Worm (Caenorhabditis elegans) whole organism, L1 larva: ENCODE data around the gene Y46G5A.47.

ENCODE experiments used
- C34B4.2 ChIP-seq: sonication (generic microtip); optimal IDR thresholded peaks from 2 replicates; lab custom pipeline; 2017; ENCODE audit warnings: mild to moderate bottlenecking, missing genetic modification characterization, missing compliant biosample characterization
- aly-2 ChIP-seq: fragments of 150-350 bp; optimal IDR thresholded peaks from 2 replicates; lab custom pipeline; 2014; ENCODE audit warnings: missing biosample characterization, missing genetic modification characterization
- blmp-1 ChIP-seq: fragments of 150-350 bp; optimal IDR thresholded peaks from 2 replicates; lab custom pipeline; 2014; ENCODE audit warnings: missing biosample characterization, missing genetic modification characterization
- ceh-63 ChIP-seq: fragments of 200-800 bp; sonication (Bioruptor generic); optimal IDR thresholded peaks from 2 replicates; lab custom pipeline; 2018; ENCODE audit warnings: mild to moderate bottlenecking, missing genetic modification characterization, missing compliant biosample characterization
- ceh-90 ChIP-seq: sonication (generic microtip); optimal IDR thresholded peaks from 2 replicates; lab custom pipeline; 2016; ENCODE audit warnings: missing genetic modification characterization, missing compliant biosample characterization
- ces-1 ChIP-seq: fragments of 150-350 bp; optimal IDR thresholded peaks from 2 replicates; lab custom pipeline; 2014; ENCODE audit warnings: missing biosample characterization, missing genetic modification reagents, missing genetic modification characterization
- dpl-1 ChIP-seq, 3 experiments: fragments of 150-350 bp in 2 of 3; sonication (generic microtip) in 1 of 3; optimal IDR thresholded peaks; 2 replicates each; lab custom pipeline; 2014 to 2017; ENCODE audit warnings: missing biosample characterization in 3 of 3, missing genetic modification characterization in 3 of 3, missing genetic modification reagents in 3 of 3
- dsc-1 ChIP-seq: sonication (generic microtip); optimal IDR thresholded peaks from 2 replicates; lab custom pipeline; 2016; ENCODE audit warnings: mild to moderate bottlenecking, missing genetic modification characterization, missing compliant biosample characterization
- efl-1 ChIP-seq, 4 experiments: fragments of 150-350 bp; optimal IDR thresholded peaks in 3 of 4; peaks in 1 of 4; 1 replicate in 1 of 4; 2 replicates in 3 of 4; lab custom pipeline; 2014; ENCODE audit warnings: missing biosample characterization in 2 of 4, missing genetic modification characterization in 2 of 4, missing genetic modification reagents in 2 of 4
- efl-3 ChIP-seq: fragments of 200-800 bp; sonication (Bioruptor generic); optimal IDR thresholded peaks from 2 replicates; lab custom pipeline; 2018; ENCODE audit warnings: mild to moderate bottlenecking, missing genetic modification characterization, missing compliant biosample characterization
- elt-3 ChIP-seq, 6 experiments: fragments of 150-350 bp in 1 of 6; sonication (generic microtip); optimal IDR thresholded peaks; 2 replicates each; lab custom pipeline; 2017 to 2018; ENCODE audit warnings: missing biosample characterization in 6 of 6, missing genetic modification characterization in 6 of 6, inconsistent platforms in 1 of 6
- fkh-10 ChIP-seq: sonication (generic microtip); optimal IDR thresholded peaks from 2 replicates; lab custom pipeline; 2017; ENCODE audit warnings: missing biosample characterization, missing genetic modification reagents, missing genetic modification characterization
- fkh-4 ChIP-seq: sonication (generic microtip); optimal IDR thresholded peaks from 2 replicates; lab custom pipeline; 2016; ENCODE audit warnings: missing compliant biosample characterization, missing genetic modification characterization, borderline replicate concordance
- fkh-8 ChIP-seq: sonication (generic microtip); optimal IDR thresholded peaks from 2 replicates; lab custom pipeline; 2016; ENCODE audit warnings: mild to moderate bottlenecking, missing genetic modification characterization, missing compliant biosample characterization
- fos-1 ChIP-seq: fragments of 150-350 bp; optimal IDR thresholded peaks from 2 replicates; lab custom pipeline; 2014; ENCODE audit warnings: missing biosample characterization, missing genetic modification characterization
- grh-1 ChIP-seq: fragments of 200-800 bp; sonication (Bioruptor generic); IDR thresholded peaks from 2 replicates; pipeline ENCODE4 v1.3.6; 2022; ENCODE audit warnings: missing genetic modification reagents, missing genetic modification characterization, missing compliant biosample characterization
- hlh-17 ChIP-seq: fragments of 200-800 bp; sonication (Bioruptor generic); optimal IDR thresholded peaks from 2 replicates; lab custom pipeline; 2018; ENCODE audit warnings: missing genetic modification characterization, mild to moderate bottlenecking, missing compliant biosample characterization, moderate library complexity, borderline replicate concordance
- hlh-4 ChIP-seq: sonication (generic microtip); optimal IDR thresholded peaks from 2 replicates; lab custom pipeline; 2016; ENCODE audit warnings: mild to moderate bottlenecking, missing genetic modification characterization, missing compliant biosample characterization
- hpl-2 ChIP-seq: fragments of 150-350 bp; optimal IDR thresholded peaks from 2 replicates; lab custom pipeline; 2014; ENCODE audit warnings: missing biosample characterization, missing genetic modification reagents, missing genetic modification characterization
- irx-1 ChIP-seq: sonication (generic microtip); optimal IDR thresholded peaks from 2 replicates; lab custom pipeline; 2016; ENCODE audit warnings: missing genetic modification characterization, missing compliant biosample characterization
- isw-1 ChIP-seq: fragments of 200-800 bp; sonication (Bioruptor generic); IDR thresholded peaks from 2 replicates; pipeline ENCODE4 v1.3.6; 2022; ENCODE audit warnings: missing genetic modification characterization, missing compliant biosample characterization
- jun-1 ChIP-seq: fragments of 150-350 bp; optimal IDR thresholded peaks from 2 replicates; lab custom pipeline; 2014; ENCODE audit warnings: missing biosample characterization, missing genetic modification reagents, missing genetic modification characterization
- lin-13 ChIP-seq: fragments of 150-350 bp; optimal IDR thresholded peaks from 2 replicates; lab custom pipeline; 2014; ENCODE audit warnings: missing biosample characterization, missing genetic modification reagents, missing genetic modification characterization
- lin-15B ChIP-seq: fragments of 150-350 bp; sonication (generic microtip); optimal IDR thresholded peaks from 3 replicates; lab custom pipeline; 2014; ENCODE audit warnings: missing biosample characterization, missing genetic modification characterization
- lin-35 ChIP-seq, 2 experiments: fragments of 150-350 bp; optimal IDR thresholded peaks; 2 replicates each; lab custom pipeline; 2014; ENCODE audit warnings: missing biosample characterization in 2 of 2, missing genetic modification characterization in 2 of 2, missing genetic modification reagents in 2 of 2
- lir-3 ChIP-seq: sonication (generic microtip); optimal IDR thresholded peaks from 2 replicates; lab custom pipeline; 2016; ENCODE audit warnings: mild to moderate bottlenecking, missing genetic modification characterization, moderate library complexity, missing compliant biosample characterization; ENCODE audit not compliant: poor library complexity
- mef-2 ChIP-seq: fragments of 150-350 bp; optimal IDR thresholded peaks from 2 replicates; lab custom pipeline; 2014; ENCODE audit warnings: missing biosample characterization, missing genetic modification characterization
- mep-1 ChIP-seq: fragments of 150-350 bp; optimal IDR thresholded peaks from 2 replicates; lab custom pipeline; 2014; ENCODE audit warnings: missing biosample characterization, missing genetic modification characterization
- nhr-11 ChIP-seq: fragments of 150-350 bp; optimal IDR thresholded peaks from 2 replicates; lab custom pipeline; 2014; ENCODE audit warnings: missing biosample characterization, missing genetic modification characterization
- nhr-19 ChIP-seq: fragments of 200-800 bp; sonication (Bioruptor generic); conservative IDR thresholded peaks from 2 replicates; pipeline ENCODE4 v1.3.6; 2022; ENCODE audit warnings: missing genetic modification characterization, missing compliant biosample characterization
- nhr-237 ChIP-seq: fragments of 150-350 bp; optimal IDR thresholded peaks from 2 replicates; lab custom pipeline; 2014; ENCODE audit warnings: missing biosample characterization, missing genetic modification characterization
- nhr-28 ChIP-seq: fragments of 150-350 bp; optimal IDR thresholded peaks from 2 replicates; lab custom pipeline; 2014; ENCODE audit warnings: missing biosample characterization, missing genetic modification characterization
- nhr-47 ChIP-seq: sonication (generic microtip); optimal IDR thresholded peaks from 2 replicates; lab custom pipeline; 2016; ENCODE audit warnings: mild to moderate bottlenecking, missing genetic modification characterization, moderate library complexity, missing compliant biosample characterization
- nhr-71 ChIP-seq: sonication (generic microtip); optimal IDR thresholded peaks from 2 replicates; lab custom pipeline; 2016; ENCODE audit warnings: mild to moderate bottlenecking, missing genetic modification characterization, moderate library complexity, missing compliant biosample characterization
- nhr-76 ChIP-seq: sonication (generic microtip); optimal IDR thresholded peaks from 2 replicates; lab custom pipeline; 2017; ENCODE audit warnings: missing biosample characterization, missing genetic modification characterization
- nhr-85 ChIP-seq: sonication (generic microtip); peaks from one replicate; lab custom pipeline; 2016; ENCODE audit warnings: missing genetic modification characterization, inconsistent platforms, missing compliant biosample characterization
- nhr-90 ChIP-seq: sonication (generic microtip); optimal IDR thresholded peaks from 2 replicates; lab custom pipeline; 2016; ENCODE audit warnings: mild to moderate bottlenecking, missing genetic modification characterization, missing compliant biosample characterization; ENCODE audit not compliant: poor library complexity
- pag-3 ChIP-seq: sonication (generic microtip); optimal IDR thresholded peaks from 2 replicates; lab custom pipeline; 2017; ENCODE audit warnings: missing genetic modification characterization, mild to moderate bottlenecking, missing compliant biosample characterization, antibody characterized with exemption, borderline replicate concordance; ENCODE audit not compliant: insufficient read depth
- pax-3 ChIP-seq: fragments of 200-800 bp; sonication (Bioruptor generic); optimal IDR thresholded peaks from 2 replicates; lab custom pipeline; 2018; ENCODE audit warnings: mild to moderate bottlenecking, missing genetic modification characterization, moderate library complexity, missing compliant biosample characterization
- pqm-1 ChIP-seq: sonication (generic microtip); optimal IDR thresholded peaks from 3 replicates; lab custom pipeline; 2017; ENCODE audit warnings: missing biosample characterization, missing genetic modification characterization
- rnt-1 ChIP-seq: sonication (generic microtip); optimal IDR thresholded peaks from 2 replicates; lab custom pipeline; 2016; ENCODE audit warnings: mild to moderate bottlenecking, missing genetic modification characterization, moderate library complexity, missing compliant biosample characterization
- skn-1 ChIP-seq: fragments of 150-350 bp; optimal IDR thresholded peaks from 2 replicates; lab custom pipeline; 2014; ENCODE audit warnings: missing biosample characterization, missing genetic modification characterization
- snpc-4 ChIP-seq: fragments of 150-350 bp; optimal IDR thresholded peaks from 2 replicates; lab custom pipeline; 2014; ENCODE audit warnings: missing biosample characterization, missing genetic modification characterization
- sox-4 ChIP-seq: sonication (generic microtip); optimal IDR thresholded peaks from 2 replicates; lab custom pipeline; 2016; ENCODE audit warnings: missing genetic modification characterization, missing compliant biosample characterization
- unc-130 ChIP-seq: fragments of 150-350 bp; optimal IDR thresholded peaks from 2 replicates; lab custom pipeline; 2017; ENCODE audit warnings: missing biosample characterization, missing genetic modification characterization, inconsistent platforms
- unc-30 ChIP-seq: sonication (generic microtip); optimal IDR thresholded peaks from 2 replicates; lab custom pipeline; 2017; ENCODE audit warnings: missing biosample characterization, missing genetic modification characterization
- unc-62 ChIP-seq: fragments of 150-350 bp; optimal IDR thresholded peaks from 2 replicates; lab custom pipeline; 2014; ENCODE audit warnings: missing biosample characterization, missing genetic modification reagents, missing genetic modification characterization
- unc-98 ChIP-seq: fragments of 200-800 bp; sonication (Bioruptor generic); IDR thresholded peaks from 2 replicates; pipeline ENCODE4 v1.3.6; 2022; ENCODE audit warnings: missing genetic modification characterization, missing compliant biosample characterization
- xbp-1 ChIP-seq: sonication (generic microtip); optimal IDR thresholded peaks from 2 replicates; lab custom pipeline; 2016; ENCODE audit warnings: missing genetic modification characterization, missing compliant biosample characterization
- zip-4 ChIP-seq: fragments of 200-800 bp; sonication (Bioruptor generic); optimal IDR thresholded peaks from 2 replicates; lab custom pipeline; 2018; ENCODE audit warnings: mild to moderate bottlenecking, missing genetic modification characterization, moderate library complexity, missing compliant biosample characterization
- ztf-11 ChIP-seq, 2 experiments: sonication (generic microtip); optimal IDR thresholded peaks; 2 replicates each; lab custom pipeline; 2016 to 2017; ENCODE audit warnings: missing genetic modification characterization in 2 of 2, missing biosample characterization in 1 of 2, missing compliant biosample characterization in 1 of 2
- ztf-4 ChIP-seq: fragments of 150-350 bp; optimal IDR thresholded peaks from 2 replicates; lab custom pipeline; 2014; ENCODE audit warnings: missing biosample characterization, missing genetic modification characterization

Y46G5A.47 gene

ce11 chrII:12799927-12800522 lies 5.1 kb downstream of the Y46G5A.47 start:
- TF ChIP-seq hpl-2 (GFP tag; lab: Kevin White, UChicago), result no peak
- no peak for TF ChIP-seq nhr-237 (tag; lab: Kevin White, UChicago)
- no peak for TF ChIP-seq ztf-11 (tag; optimal IDR thresholded peaks at IDR 0.05; lab: Kevin White, UChicago)
- TF ChIP-seq nhr-28 (tag; lab: Kevin White, UChicago), result no peak
- TF ChIP-seq zip-4 (GFP tag; lab: Kevin White, UChicago), result no peak
- TF ChIP-seq grh-1 (GFP tag; lab: Robert Waterston, UW), result peak; percentile 34; the same call in 1 of the 2 replicates
- TF ChIP-seq blmp-1 (tag; lab: Kevin White, UChicago), result peak; percentile 65
- TF ChIP-seq fkh-4 (tag; lab: Kevin White, UChicago), result no peak
- no peak for TF ChIP-seq hlh-17 (GFP tag; lab: Kevin White, UChicago)
- TF ChIP-seq mef-2 (tag; lab: Kevin White, UChicago), result no peak
- no peak for TF ChIP-seq lir-3 (tag; lab: Kevin White, UChicago)
- no peak for TF ChIP-seq lin-13 (GFP tag; lab: Kevin White, UChicago)
- TF ChIP-seq dsc-1 (tag; lab: Kevin White, UChicago), result no peak
- TF ChIP-seq hlh-4 (tag; lab: Kevin White, UChicago), result no peak
- TF ChIP-seq nhr-90 (tag; lab: Kevin White, UChicago), result peak; percentile 6
- TF ChIP-seq fkh-8 (tag; lab: Kevin White, UChicago), result no peak
- TF ChIP-seq nhr-71 (tag; lab: Kevin White, UChicago), result peak; percentile 68
- no peak for TF ChIP-seq snpc-4 (tag; lab: Kevin White, UChicago)
- peak; percentile 4 for TF ChIP-seq ztf-4 (tag; lab: Kevin White, UChicago)
- TF ChIP-seq unc-130 (tag; lab: Kevin White, UChicago), result peak; percentile 53
- TF ChIP-seq rnt-1 (tag; lab: Kevin White, UChicago), result no peak
- no peak for TF ChIP-seq pax-3 (tag; lab: Kevin White, UChicago)
- no peak for TF ChIP-seq sox-4
- no peak for TF ChIP-seq pag-3 (tag; lab: Kevin White, UChicago)
- TF ChIP-seq ceh-63, result no peak
- no peak for TF ChIP-seq skn-1 (tag; lab: Kevin White, UChicago)
- peak; percentile 14 to 36 for TF ChIP-seq lin-35 (GFP tag; optimal IDR thresholded peaks at IDR 0.05; lab: Kevin White, UChicago)
- no peak for TF ChIP-seq nhr-76 (tag; lab: Kevin White, UChicago)
- no peak for TF ChIP-seq aly-2 (tag; lab: Kevin White, UChicago)
- no peak for TF ChIP-seq efl-3
- no peak for TF ChIP-seq lin-15B (tag; lab: Kevin White, UChicago)
- peak; percentile 75 for TF ChIP-seq nhr-11 (tag; lab: Kevin White, UChicago)
- TF ChIP-seq fos-1 (tag; lab: Kevin White, UChicago), result no peak
- peak; percentile 57 for TF ChIP-seq nhr-19 (GFP tag; lab: Robert Waterston, UW)
- no peak for TF ChIP-seq mep-1 (tag; lab: Kevin White, UChicago)
- peak; percentile 37 for TF ChIP-seq nhr-47 (tag; lab: Kevin White, UChicago)
- TF ChIP-seq C34B4.2 (tag; lab: Kevin White, UChicago), result no peak
- no peak for TF ChIP-seq isw-1 (GFP tag; lab: Robert Waterston, UW)
- TF ChIP-seq xbp-1 (tag; lab: Kevin White, UChicago), result no peak
- no peak for TF ChIP-seq ceh-90 (tag; lab: Kevin White, UChicago)
- peak; percentile 46 to 86 for TF ChIP-seq efl-1 (optimal IDR thresholded peaks at IDR 0.05; lab: Kevin White, UChicago)
- TF ChIP-seq efl-1 (GFP tag; optimal IDR thresholded peaks at IDR 0.05 in 1 of 2; lab: Kevin White, UChicago), result peak; percentile 70 to 71
- TF ChIP-seq unc-30 (tag; lab: Kevin White, UChicago), result no peak
- TF ChIP-seq fkh-10 (GFP tag; lab: Kevin White, UChicago), result no peak
- peak in 2 of 6 experiments; percentile 21 to 32 for TF ChIP-seq elt-3 (tag; optimal IDR thresholded peaks at IDR 0.05; lab: Kevin White, UChicago)
- no peak for TF ChIP-seq ces-1 (GFP tag; lab: Kevin White, UChicago)
- no peak for TF ChIP-seq pqm-1
- TF ChIP-seq unc-98 (GFP tag; lab: Robert Waterston, UW), result no peak
- no peak for TF ChIP-seq jun-1 (tag; lab: Kevin White, UChicago)
- peak; percentile 38 to 74 (median 53) for TF ChIP-seq dpl-1 (GFP tag; optimal IDR thresholded peaks at IDR 0.05; lab: Kevin White, UChicago)
- TF ChIP-seq irx-1 (tag; lab: Kevin White, UChicago), result peak; percentile 51
- TF ChIP-seq unc-62 (GFP tag; lab: Kevin White, UChicago), result no peak
- TF ChIP-seq nhr-85 (tag; lab: Kevin White, UChicago), result peak; percentile 45
